Fruit fly (Drosophila melanogaster) whole organism, embryonic: ENCODE data around the gene galla-2.

Experiments
- Bgb ChIP-seq: fragments of 200-800 bp; sonication (Bioruptor generic); IDR thresholded peaks from 2 replicates; pipeline ENCODE4 v1.3.6; 2022; ENCODE audit warnings: missing biosample characterization, missing genetic modification characterization; ENCODE audit not compliant: partially characterized antibody
- CG1024 ChIP-seq: fragments of 200-800 bp; sonication (Bioruptor generic); IDR thresholded peaks from 2 replicates; pipeline ENCODE4 v1.3.6; 2022; ENCODE audit warnings: missing biosample characterization, missing genetic modification characterization
- CG10431 ChIP-seq: fragments of 200-800 bp; sonication (Bioruptor generic); optimal IDR thresholded peaks from 3 replicates; lab custom pipeline; 2018; ENCODE audit warnings: missing biosample characterization, mild to moderate bottlenecking, missing genetic modification characterization
- CG11456 ChIP-seq: fragments of 200-800 bp; sonication (Bioruptor generic); IDR thresholded peaks from 3 replicates; pipeline ENCODE4 v1.3.6; 2022; ENCODE audit warnings: missing biosample characterization, missing genetic modification characterization
- CG12071 ChIP-seq: fragments of 200-800 bp; sonication (Bioruptor generic); optimal IDR thresholded peaks from 3 replicates; lab custom pipeline; 2018; ENCODE audit warnings: missing biosample characterization, mild to moderate bottlenecking, missing genetic modification characterization
- CG14050 ChIP-seq: fragments of 200-800 bp; sonication (Bioruptor generic); IDR thresholded peaks from 3 replicates; pipeline ENCODE4 v1.3.6; 2022; ENCODE audit warnings: missing biosample characterization, missing genetic modification characterization
- CG14667 ChIP-seq: fragments of 200-800 bp; sonication (Bioruptor generic); IDR thresholded peaks from 2 replicates; pipeline ENCODE4 v1.3.6; 2022; ENCODE audit warnings: missing biosample characterization, missing genetic modification characterization
- CG14965 ChIP-seq: fragments of 200-800 bp; sonication (Bioruptor generic); optimal IDR thresholded peaks from 2 replicates; lab custom pipeline; 2016; ENCODE audit warnings: missing biosample characterization, missing genetic modification characterization, borderline replicate concordance
- CG15011 ChIP-seq: fragments of 200-800 bp; sonication (Bioruptor generic); optimal IDR thresholded peaks from 3 replicates; lab custom pipeline; 2018; ENCODE audit warnings: missing biosample characterization, mild to moderate bottlenecking, missing genetic modification characterization
- CG17802 ChIP-seq: fragments of 200-800 bp; sonication (Bioruptor generic); optimal IDR thresholded peaks from 2 replicates; lab custom pipeline; 2018; ENCODE audit warnings: missing biosample characterization, mild to moderate bottlenecking, missing genetic modification characterization, moderate library complexity
- CG1832 ChIP-seq: fragments of 200-800 bp; sonication (Bioruptor generic); optimal IDR thresholded peaks from 2 replicates; lab custom pipeline; 2017; ENCODE audit warnings: missing biosample characterization, mild to moderate bottlenecking, missing genetic modification characterization, inconsistent platforms
- CG18764 ChIP-seq: fragments of 200-800 bp; sonication (Bioruptor generic); optimal IDR thresholded peaks from 3 replicates; lab custom pipeline; 2016; ENCODE audit warnings: missing biosample characterization, missing genetic modification characterization
- CG30020 ChIP-seq: fragments of 200-800 bp; optimal IDR thresholded peaks from 2 replicates; lab custom pipeline; 2019; ENCODE audit warnings: missing biosample characterization, mild to moderate bottlenecking, missing genetic modification characterization, moderate library complexity
- CG31365 ChIP-seq: fragments of 200-800 bp; sonication (Bioruptor generic); optimal IDR thresholded peaks from 2 replicates; lab custom pipeline; 2018; ENCODE audit warnings: missing biosample characterization, mild to moderate bottlenecking, missing genetic modification characterization
- CG33557 ChIP-seq: fragments of 200-800 bp; sonication (Bioruptor generic); optimal IDR thresholded peaks from 2 replicates; lab custom pipeline; 2019; ENCODE audit warnings: missing biosample characterization, mild to moderate bottlenecking, missing genetic modification characterization, moderate library complexity
- CG4328 ChIP-seq: fragments of 200-800 bp; sonication (Bioruptor generic); optimal IDR thresholded peaks from 3 replicates; lab custom pipeline; 2017; ENCODE audit warnings: missing biosample characterization, missing genetic modification reagents, missing genetic modification characterization
- CG4424 ChIP-seq: fragments of 200-800 bp; sonication (Bioruptor generic); optimal IDR thresholded peaks from 3 replicates; lab custom pipeline; 2016; ENCODE audit warnings: missing biosample characterization, missing genetic modification characterization
- CG6654 ChIP-seq: fragments of 200-800 bp; sonication (Bioruptor generic); optimal IDR thresholded peaks from 2 replicates; lab custom pipeline; 2017; ENCODE audit warnings: missing biosample characterization, mild to moderate bottlenecking, missing genetic modification characterization
- CG8924 ChIP-seq: fragments of 200-800 bp; optimal IDR thresholded peaks from 3 replicates; lab custom pipeline; 2019; ENCODE audit warnings: missing biosample characterization, mild to moderate bottlenecking, missing genetic modification characterization, moderate library complexity
- D19B ChIP-seq: fragments of 200-800 bp; sonication (Bioruptor generic); optimal IDR thresholded peaks from 2 replicates; lab custom pipeline; 2017; ENCODE audit warnings: missing biosample characterization, mild to moderate bottlenecking, missing genetic modification characterization
- Dad ChIP-seq: fragments of 200-800 bp; sonication (Bioruptor generic); optimal IDR thresholded peaks from 3 replicates; lab custom pipeline; 2016; ENCODE audit warnings: missing biosample characterization, missing genetic modification characterization
- E2f1 ChIP-seq: fragments of 200-800 bp; sonication (Bioruptor generic); IDR thresholded peaks from 2 replicates; pipeline ENCODE4 v1.3.6; 2022; ENCODE audit warnings: missing biosample characterization, missing genetic modification characterization
- Fer3 ChIP-seq: fragments of 200-800 bp; sonication (Bioruptor generic); optimal IDR thresholded peaks from 2 replicates; lab custom pipeline; 2018; ENCODE audit warnings: missing biosample characterization, mild to moderate bottlenecking, missing genetic modification characterization, moderate library complexity
- H2.0 ChIP-seq: fragments of 200-800 bp; sonication (Bioruptor generic); IDR thresholded peaks from 2 replicates; pipeline ENCODE4 v1.3.6; 2022; ENCODE audit warnings: missing biosample characterization, missing genetic modification characterization
- HLHmδ ChIP-seq: fragments of 200-800 bp; sonication (Bioruptor generic); optimal IDR thresholded peaks from 2 replicates; lab custom pipeline; 2018; ENCODE audit warnings: missing biosample characterization, mild to moderate bottlenecking, missing genetic modification characterization, moderate library complexity
- HmgD ChIP-seq: fragments of 200-800 bp; sonication (Bioruptor generic); optimal IDR thresholded peaks from 3 replicates; lab custom pipeline; 2016; ENCODE audit warnings: missing biosample characterization, missing genetic modification characterization
- Hr78 ChIP-seq, 2 experiments: fragments of 200-800 bp in 1 of 2; fragments of >200 bp in 1 of 2; sonication (Bioruptor generic) in 1 of 2; optimal IDR thresholded peaks; 2 replicates each; lab custom pipeline; 2017 to 2019; ENCODE audit warnings: missing biosample characterization in 2 of 2, missing genetic modification characterization in 2 of 2, mild to moderate bottlenecking in 1 of 2, moderate library complexity in 1 of 2
- Hsf ChIP-seq: fragments of 200-800 bp; sonication (Bioruptor generic); optimal IDR thresholded peaks from 3 replicates; lab custom pipeline; 2016; ENCODE audit warnings: missing biosample characterization, missing genetic modification characterization
- Sin3A ChIP-seq: fragments of >200 bp; optimal IDR thresholded peaks from 2 replicates; lab custom pipeline; 2018
- Spps ChIP-seq: fragments of 200-800 bp; sonication (Bioruptor generic); optimal IDR thresholded peaks from 2 replicates; lab custom pipeline; 2018; ENCODE audit warnings: missing biosample characterization, mild to moderate bottlenecking, missing genetic modification characterization
- YL-1 ChIP-seq: fragments of 200-800 bp; sonication (Bioruptor generic); optimal IDR thresholded peaks from 3 replicates; lab custom pipeline; 2017; ENCODE audit warnings: missing biosample characterization, mild to moderate bottlenecking, missing genetic modification characterization
- al ChIP-seq: fragments of 200-800 bp; sonication (Bioruptor generic); IDR thresholded peaks from 2 replicates; pipeline ENCODE4 v1.3.6; 2022; ENCODE audit warnings: missing biosample characterization, missing genetic modification characterization
- chinmo ChIP-seq: fragments of 200-800 bp; sonication (Bioruptor generic); IDR thresholded peaks from 4 replicates; pipeline ENCODE4 v1.3.6; 2022; ENCODE audit warnings: missing biosample characterization, missing genetic modification characterization; ENCODE audit not compliant: partially characterized antibody
- dm ChIP-seq: fragments of 200-800 bp; sonication (Bioruptor generic); optimal IDR thresholded peaks from 3 replicates; lab custom pipeline; 2016; ENCODE audit warnings: missing biosample characterization, missing genetic modification characterization
- gro ChIP-seq: fragments of 200-800 bp; sonication (Bioruptor generic); optimal IDR thresholded peaks from 2 replicates; lab custom pipeline; 2016; ENCODE audit warnings: missing biosample characterization, missing genetic modification characterization
- hbn ChIP-seq: fragments of 200-800 bp; sonication (Bioruptor generic); IDR thresholded peaks from 2 replicates; pipeline ENCODE4 v1.3.6; 2022; ENCODE audit warnings: missing biosample characterization, missing genetic modification characterization; ENCODE audit not compliant: partially characterized antibody
- lmd ChIP-seq: fragments of 200-800 bp; sonication (Bioruptor generic); IDR thresholded peaks from 2 replicates; pipeline ENCODE4 v1.3.6; 2022; ENCODE audit warnings: missing biosample characterization, missing genetic modification characterization
- lola ChIP-seq, 3 experiments: fragments of >200 bp in 2 of 3; fragments of 200-800 bp in 1 of 3; sonication (Bioruptor generic) in 1 of 3; optimal IDR thresholded peaks; 2 replicates each; lab custom pipeline; 2017 to 2019; ENCODE audit warnings: missing biosample characterization in 3 of 3, missing genetic modification characterization in 3 of 3, mild to moderate bottlenecking in 1 of 3, moderate library complexity in 1 of 3
- mam ChIP-seq: fragments of 200-800 bp; sonication (Bioruptor generic); optimal IDR thresholded peaks from 3 replicates; lab custom pipeline; 2016; ENCODE audit warnings: missing biosample characterization, missing genetic modification characterization
- nerfin-1 ChIP-seq: fragments of 200-800 bp; sonication (Bioruptor generic); optimal IDR thresholded peaks from 3 replicates; lab custom pipeline; 2019; ENCODE audit warnings: missing biosample characterization, mild to moderate bottlenecking, missing genetic modification characterization, moderate library complexity
- nom ChIP-seq: fragments of 200-800 bp; sonication (Bioruptor generic); optimal IDR thresholded peaks from 2 replicates; lab custom pipeline; 2017; ENCODE audit warnings: missing biosample characterization, missing genetic modification characterization, mild to moderate bottlenecking, moderate library complexity, missing genetic modification reagents
- salm ChIP-seq: fragments of 200-800 bp; sonication (Bioruptor generic); optimal IDR thresholded peaks from 2 replicates; lab custom pipeline; 2018; ENCODE audit warnings: missing biosample characterization, mild to moderate bottlenecking, missing genetic modification characterization
- sc ChIP-seq, 3 experiments: fragments of >200 bp in 2 of 3; fragments of 200-800 bp in 1 of 3; sonication (Bioruptor generic) in 1 of 3; optimal IDR thresholded peaks; 2 replicates in 2 of 3; 3 replicates in 1 of 3; lab custom pipeline; 2017; ENCODE audit warnings: mild to moderate bottlenecking in 1 of 3, missing biosample characterization in 1 of 3, missing genetic modification characterization in 1 of 3, missing genetic modification reagents in 1 of 3
- schlank ChIP-seq: fragments of 200-800 bp; sonication (Bioruptor generic); optimal IDR thresholded peaks from 2 replicates; lab custom pipeline; 2018; ENCODE audit warnings: missing biosample characterization, mild to moderate bottlenecking, missing genetic modification characterization
- sisA ChIP-seq: fragments of 200-800 bp; sonication (Bioruptor generic); IDR thresholded peaks from 2 replicates; pipeline ENCODE4 v1.3.6; 2022; ENCODE audit warnings: missing biosample characterization, missing genetic modification characterization
- slou ChIP-seq: fragments of 200-800 bp; sonication (Bioruptor generic); optimal IDR thresholded peaks from 3 replicates; lab custom pipeline; 2016; ENCODE audit warnings: missing biosample characterization, missing genetic modification characterization
- vvl ChIP-seq: fragments of 200-800 bp; sonication (Bioruptor generic); IDR thresholded peaks from 2 replicates; pipeline ENCODE4 v1.3.6; 2022; ENCODE audit warnings: missing biosample characterization, missing genetic modification characterization
- wdn ChIP-seq: fragments of 200-800 bp; sonication (Bioruptor generic); IDR thresholded peaks from 2 replicates; pipeline ENCODE4 v1.3.6; 2022; ENCODE audit warnings: missing biosample characterization, missing genetic modification characterization

The galla-2 gene

dm6 chr3L:10855419-10856213 is 27.1 kb upstream of the galla-2 start (continued):
- no peak for TF ChIP-seq HmgD
- peak; percentile 73 for TF ChIP-seq CG15011 (GFP tag; lab: Kevin White, UChicago)
- TF ChIP-seq CG10431 (GFP tag; lab: Kevin White, UChicago): peak; percentile 54
- peak; percentile 57 for TF ChIP-seq CG17802 (tag; lab: Kevin White, UChicago)
- peak; percentile 38 for TF ChIP-seq D19B (GFP tag; lab: Kevin White, UChicago)
- TF ChIP-seq mam (GFP tag; lab: Kevin White, UChicago): peak; percentile 35
- peak; percentile 94 for TF ChIP-seq CG8924
- TF ChIP-seq Hsf (GFP tag; lab: Kevin White, UChicago): peak; percentile 21
- peak; percentile 11 for TF ChIP-seq slou (GFP tag; lab: Kevin White, UChicago)
- TF ChIP-seq chinmo (GFP tag; lab: Robert Waterston, UW): peak; percentile 64; the same call in 2 of the 4 replicates
- peak; percentile 54 for TF ChIP-seq CG4424 (GFP tag; lab: Kevin White, UChicago)
- TF ChIP-seq hbn: no peak
- TF ChIP-seq salm (tag; lab: Kevin White, UChicago): peak; percentile 77
- TF ChIP-seq vvl (GFP tag; lab: Robert Waterston, UW): peak; percentile 90
- TF ChIP-seq CG11456 (GFP tag; lab: Robert Waterston, UW): peak; percentile 76; the same call in 1 of the 3 replicates
- TF ChIP-seq Bgb: no peak
- peak; percentile 23 for TF ChIP-seq Dad (GFP tag; lab: Kevin White, UChicago)
- peak; percentile 89 for TF ChIP-seq lmd (GFP tag; lab: Robert Waterston, UW)
- TF ChIP-seq nerfin-1: peak; percentile 84
- peak; percentile 72 for TF ChIP-seq H2.0
- no peak for TF ChIP-seq gro
- no peak; the same call in 1 of the 2 replicates for TF ChIP-seq CG14667
- TF ChIP-seq wdn (GFP tag; lab: Robert Waterston, UW): peak; percentile 74; the same call in 1 of the 2 replicates
- TF ChIP-seq CG33557 (GFP tag; lab: Kevin White, UChicago): peak; percentile 90
- TF ChIP-seq dm: no peak
- TF ChIP-seq sisA (GFP tag; lab: Robert Waterston, UW): peak; percentile 89
- TF ChIP-seq CG18764 (GFP tag; lab: Kevin White, UChicago): peak; percentile 73
- peak; percentile 76 for TF ChIP-seq CG14050
- no peak for TF ChIP-seq sc (optimal IDR thresholded peaks at IDR 0.05; lab: Kevin White, UChicago)
- TF ChIP-seq sc (GFP tag; optimal IDR thresholded peaks at IDR 0.05; lab: Kevin White, UChicago): peak; percentile 81
- peak; percentile 39; the same call in 1 of the 2 replicates for TF ChIP-seq CG1024 (GFP tag; lab: Robert Waterston, UW)
- peak; percentile 26 for TF ChIP-seq CG12071 (GFP tag; lab: Kevin White, UChicago)
- TF ChIP-seq lola (GFP tag; optimal IDR thresholded peaks at IDR 0.05; lab: Kevin White, UChicago): peak in 1 of 3 experiments; percentile 93
- peak; percentile 83 for TF ChIP-seq E2f1
- TF ChIP-seq nom (GFP tag; lab: Kevin White, UChicago): peak; percentile 80
- no peak for TF ChIP-seq YL-1
- no peak for TF ChIP-seq CG31365 (tag; lab: Kevin White, UChicago)
- TF ChIP-seq Hr78 (GFP tag; optimal IDR thresholded peaks at IDR 0.05; lab: Kevin White, UChicago): peak in 1 of 2 experiments; percentile 60
- TF ChIP-seq CG1832: no peak
- peak; percentile 64 for TF ChIP-seq CG30020 (tag; lab: Kevin White, UChicago)
- TF ChIP-seq Sin3A: no peak
- TF ChIP-seq CG4328: peak; percentile 77
- TF ChIP-seq al (GFP tag; lab: Robert Waterston, UW): peak; percentile 62
- TF ChIP-seq Spps: peak; percentile 83
- TF ChIP-seq HLHmδ: no peak
- TF ChIP-seq CG6654 (GFP tag; lab: Kevin White, UChicago): peak; percentile 68
- TF ChIP-seq Fer3 (tag; lab: Kevin White, UChicago): peak; percentile 78
- TF ChIP-seq schlank (tag; lab: Kevin White, UChicago): peak; percentile 51
- no peak for TF ChIP-seq CG14965 (GFP tag; lab: Kevin White, UChicago)
